Fruit fly (Drosophila melanogaster): ENCODE results near the gene gzl.

DNA sequence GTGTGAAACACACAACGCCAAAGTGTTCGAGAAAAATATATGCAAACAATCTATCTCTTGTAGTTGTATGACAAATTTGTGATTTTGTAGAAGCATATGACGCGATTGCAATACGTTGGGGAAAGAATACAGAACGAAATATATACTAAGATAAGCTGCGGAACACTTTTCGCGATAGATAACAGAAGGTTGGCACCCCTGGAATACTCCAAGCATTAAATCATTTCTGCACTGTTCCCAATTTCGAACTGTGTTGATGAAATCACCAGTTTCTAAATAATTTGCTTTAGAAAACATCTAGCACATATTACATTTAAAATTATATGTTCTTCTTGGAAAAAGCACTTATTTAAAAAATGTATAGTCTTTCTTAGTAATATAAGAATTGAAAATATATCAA, 28.3 kb upstream of the gzl start:
- TF ChIP-seq pan (optimal IDR thresholded peaks at IDR 0.05) (no peak), Dll (optimal IDR thresholded peaks at IDR 0.05) (no peak), usp (GFP tag; optimal IDR thresholded peaks at IDR 0.05) (no peak)
